Fruit fly (Drosophila melanogaster) whole organism, embryonic: Measurements from ENCODE around the gene CG7309.

Source experiments
- B-H2 ChIP-seq: fragments of 200-800 bp; sonication (Bioruptor generic); optimal IDR thresholded peaks from 2 replicates; lab custom pipeline; 2018; ENCODE audit warnings: missing biosample characterization, mild to moderate bottlenecking, missing genetic modification characterization
- CG10274 ChIP-seq: fragments of 200-800 bp; sonication (Bioruptor generic); optimal IDR thresholded peaks from 3 replicates; lab custom pipeline; 2017; ENCODE audit warnings: missing biosample characterization, mild to moderate bottlenecking, missing genetic modification characterization
- CG10366 ChIP-seq: fragments of 200-800 bp; sonication (Bioruptor generic); IDR thresholded peaks from 2 replicates; pipeline ENCODE4 v1.3.6; 2022; ENCODE audit warnings: missing biosample characterization, missing genetic modification characterization
- CG10565 ChIP-seq: fragments of 200-800 bp; sonication (Bioruptor generic); optimal IDR thresholded peaks from 3 replicates; lab custom pipeline; 2016; ENCODE audit warnings: missing biosample characterization, mild to moderate bottlenecking, missing genetic modification characterization
- CG11504 ChIP-seq: fragments of 200-800 bp; sonication (Bioruptor generic); optimal IDR thresholded peaks from 3 replicates; lab custom pipeline; 2019; ENCODE audit warnings: missing biosample characterization, mild to moderate bottlenecking, missing genetic modification characterization, moderate library complexity
- CG1233 ChIP-seq: fragments of 200-800 bp; sonication (Bioruptor generic); optimal IDR thresholded peaks from 4 replicates; lab custom pipeline; 2018; ENCODE audit warnings: missing biosample characterization, mild to moderate bottlenecking, missing genetic modification characterization
- CG13424 ChIP-seq: fragments of 200-800 bp; sonication (Bioruptor generic); optimal IDR thresholded peaks from 2 replicates; lab custom pipeline; 2019; ENCODE audit warnings: missing biosample characterization, mild to moderate bottlenecking, missing genetic modification characterization, moderate library complexity
- CG1602 ChIP-seq: fragments of 200-800 bp; sonication (Bioruptor generic); optimal IDR thresholded peaks from 3 replicates; lab custom pipeline; 2016; ENCODE audit warnings: missing biosample characterization, missing genetic modification characterization
- CG16813 ChIP-seq: fragments of 200-800 bp; sonication (Bioruptor generic); IDR thresholded peaks from 3 replicates; pipeline ENCODE4 v1.3.6; 2022; ENCODE audit warnings: missing biosample characterization, missing genetic modification characterization; ENCODE audit not compliant: partially characterized antibody
- CG17829 ChIP-seq: fragments of 200-800 bp; optimal IDR thresholded peaks from 2 replicates; lab custom pipeline; 2019; ENCODE audit warnings: missing biosample characterization, mild to moderate bottlenecking, missing genetic modification characterization, moderate library complexity
- CG30403 ChIP-seq: fragments of 200-800 bp; sonication (Bioruptor generic); optimal IDR thresholded peaks from 3 replicates; lab custom pipeline; 2016; ENCODE audit warnings: missing biosample characterization, missing genetic modification characterization
- CG3065 ChIP-seq: fragments of 200-800 bp; sonication (Bioruptor generic); optimal IDR thresholded peaks from 2 replicates; lab custom pipeline; 2016; ENCODE audit warnings: missing biosample characterization, missing genetic modification characterization
- CG32767 ChIP-seq: fragments of 200-800 bp; sonication (Bioruptor generic); IDR thresholded peaks from 2 replicates; pipeline ENCODE4 v1.3.6; 2022; ENCODE audit warnings: missing biosample characterization, missing genetic modification characterization
- CG42726 ChIP-seq: fragments of 200-800 bp; sonication (Bioruptor generic); IDR thresholded peaks from 2 replicates; pipeline ENCODE4 v1.3.6; 2022; ENCODE audit warnings: missing biosample characterization, missing genetic modification characterization; ENCODE audit not compliant: partially characterized antibody
- CG4282 ChIP-seq: fragments of 200-800 bp; sonication (Bioruptor generic); optimal IDR thresholded peaks from 2 replicates; lab custom pipeline; 2016; ENCODE audit warnings: missing biosample characterization, missing genetic modification characterization
- CG9437 ChIP-seq: fragments of 200-800 bp; sonication (Bioruptor generic); optimal IDR thresholded peaks from 2 replicates; lab custom pipeline; 2018; ENCODE audit warnings: missing biosample characterization, mild to moderate bottlenecking, missing genetic modification characterization
- CG9727 ChIP-seq: fragments of 200-800 bp; sonication (Bioruptor generic); optimal IDR thresholded peaks from 3 replicates; lab custom pipeline; 2017; ENCODE audit warnings: missing biosample characterization, mild to moderate bottlenecking, missing genetic modification characterization
- CG9797 ChIP-seq: fragments of 200-800 bp; sonication (Bioruptor generic); optimal IDR thresholded peaks from 3 replicates; lab custom pipeline; 2018; ENCODE audit warnings: missing biosample characterization, mild to moderate bottlenecking, missing genetic modification characterization
- CG9876 ChIP-seq: fragments of 200-800 bp; sonication (Bioruptor generic); optimal IDR thresholded peaks from 2 replicates; lab custom pipeline; 2016; ENCODE audit warnings: missing biosample characterization, missing genetic modification characterization
- D19A ChIP-seq: fragments of 200-800 bp; optimal IDR thresholded peaks from 3 replicates; lab custom pipeline; 2019; ENCODE audit warnings: missing biosample characterization, mild to moderate bottlenecking, missing genetic modification characterization, moderate library complexity
- Dp ChIP-seq: fragments of 200-800 bp; sonication (Bioruptor generic); optimal IDR thresholded peaks from 2 replicates; lab custom pipeline; 2018; ENCODE audit warnings: missing biosample characterization, mild to moderate bottlenecking, missing genetic modification characterization, moderate library complexity
- ERR ChIP-seq: fragments of 200-800 bp; sonication (Bioruptor generic); optimal IDR thresholded peaks from 2 replicates; lab custom pipeline; 2016; ENCODE audit warnings: missing biosample characterization, missing genetic modification characterization
- Fer3 ChIP-seq: fragments of 200-800 bp; sonication (Bioruptor generic); optimal IDR thresholded peaks from 2 replicates; lab custom pipeline; 2018; ENCODE audit warnings: missing biosample characterization, mild to moderate bottlenecking, missing genetic modification characterization, moderate library complexity
- Kr ChIP-seq: fragments of 200-800 bp; sonication (Bioruptor generic); optimal IDR thresholded peaks from 2 replicates; lab custom pipeline; 2017; ENCODE audit warnings: missing biosample characterization, mild to moderate bottlenecking, missing genetic modification characterization
- Nf-YB ChIP-seq: fragments of 200-800 bp; sonication (Bioruptor generic); optimal IDR thresholded peaks from 3 replicates; lab custom pipeline; 2019; ENCODE audit warnings: missing biosample characterization, mild to moderate bottlenecking, missing genetic modification characterization, moderate library complexity
- Oaz ChIP-seq: fragments of 200-800 bp; sonication (Bioruptor generic); IDR thresholded peaks from 2 replicates; pipeline ENCODE4 v1.3.6; 2022; ENCODE audit warnings: missing biosample characterization, missing genetic modification characterization
- Spps ChIP-seq: fragments of 200-800 bp; sonication (Bioruptor generic); optimal IDR thresholded peaks from 2 replicates; lab custom pipeline; 2018; ENCODE audit warnings: missing biosample characterization, mild to moderate bottlenecking, missing genetic modification characterization
- Usf ChIP-seq: fragments of 200-800 bp; sonication (Bioruptor generic); optimal IDR thresholded peaks from 2 replicates; lab custom pipeline; 2017; ENCODE audit warnings: missing genotype, missing biosample characterization, missing genetic modification characterization
- aop ChIP-seq: fragments of 200-800 bp; sonication (Bioruptor generic); IDR thresholded peaks from 2 replicates; pipeline ENCODE4 v1.3.6; 2022; ENCODE audit warnings: missing biosample characterization, missing genetic modification characterization
- dati ChIP-seq: fragments of 200-800 bp; sonication (Bioruptor generic); IDR thresholded peaks from 2 replicates; pipeline ENCODE4 v1.3.6; 2022; ENCODE audit warnings: missing biosample characterization, missing genetic modification characterization
- dimm ChIP-seq: fragments of 200-800 bp; sonication (Bioruptor generic); IDR thresholded peaks from 2 replicates; pipeline ENCODE4 v1.3.6; 2022; ENCODE audit warnings: missing biosample characterization, missing genetic modification characterization
- emc ChIP-seq: fragments of 200-800 bp; sonication (Bioruptor generic); optimal IDR thresholded peaks from 2 replicates; lab custom pipeline; 2016; ENCODE audit warnings: missing biosample characterization, missing genetic modification characterization
- gcm2 ChIP-seq: fragments of 200-800 bp; sonication (Bioruptor generic); optimal IDR thresholded peaks from 2 replicates; lab custom pipeline; 2016; ENCODE audit warnings: missing biosample characterization, missing genetic modification characterization
- knrl ChIP-seq: fragments of 200-800 bp; sonication (Bioruptor generic); IDR thresholded peaks from 3 replicates; pipeline ENCODE4 v1.3.6; 2022; ENCODE audit warnings: missing biosample characterization, missing genetic modification characterization; ENCODE audit not compliant: partially characterized antibody
- lab ChIP-seq: fragments of 200-800 bp; sonication (Bioruptor generic); optimal IDR thresholded peaks from 3 replicates; lab custom pipeline; 2017; ENCODE audit warnings: missing biosample characterization, missing genetic modification characterization, mild to moderate bottlenecking, moderate library complexity, missing genetic modification reagents
- org-1 ChIP-seq: fragments of 200-800 bp; sonication (Bioruptor generic); optimal IDR thresholded peaks from 2 replicates; lab custom pipeline; 2017; ENCODE audit warnings: missing biosample characterization, missing genetic modification characterization
- pita ChIP-seq: fragments of 200-800 bp; sonication (Bioruptor generic); optimal IDR thresholded peaks from 2 replicates; lab custom pipeline; 2017; ENCODE audit warnings: missing biosample characterization, mild to moderate bottlenecking, missing genetic modification characterization
- prd ChIP-seq, 3 experiments: fragments of >200 bp in 2 of 3; fragments of 200-800 bp in 1 of 3; sonication (Bioruptor generic) in 1 of 3; optimal IDR thresholded peaks in 2 of 3; IDR thresholded peaks in 1 of 3; 2 replicates in 2 of 3; 3 replicates in 1 of 3; pipeline versions ENCODE4 v1.3.6 to Lab custom; 2017 to 2022; ENCODE audit warnings: missing biosample characterization in 1 of 3, missing genetic modification characterization in 1 of 3
- ranshi ChIP-seq: fragments of 200-800 bp; sonication (Bioruptor generic); IDR thresholded peaks from 2 replicates; pipeline ENCODE4 v1.3.6; 2022; ENCODE audit warnings: missing biosample characterization, missing genetic modification characterization
- salm ChIP-seq: fragments of 200-800 bp; sonication (Bioruptor generic); optimal IDR thresholded peaks from 2 replicates; lab custom pipeline; 2018; ENCODE audit warnings: missing biosample characterization, mild to moderate bottlenecking, missing genetic modification characterization
- sens-2 ChIP-seq: fragments of 200-800 bp; sonication (Bioruptor generic); IDR thresholded peaks from 2 replicates; pipeline ENCODE4 v1.3.6; 2022; ENCODE audit warnings: missing biosample characterization, missing genetic modification characterization
- slbo ChIP-seq: fragments of 200-800 bp; sonication (Bioruptor generic); IDR thresholded peaks from 2 replicates; pipeline ENCODE4 v1.3.6; 2022; ENCODE audit warnings: missing biosample characterization, missing genetic modification characterization
- sr ChIP-seq: fragments of 200-800 bp; sonication (Bioruptor generic); IDR thresholded peaks from 3 replicates; pipeline ENCODE4 v1.3.6; 2022; ENCODE audit warnings: missing biosample characterization, missing genetic modification characterization
- tup ChIP-seq: fragments of 200-800 bp; sonication (Bioruptor generic); optimal IDR thresholded peaks from 2 replicates; lab custom pipeline; 2016; ENCODE audit warnings: missing biosample characterization, mild to moderate bottlenecking, missing genetic modification characterization, moderate library complexity
- wek ChIP-seq: fragments of 200-800 bp; sonication (Bioruptor generic); optimal IDR thresholded peaks from 3 replicates; lab custom pipeline; 2018; ENCODE audit warnings: missing biosample characterization, mild to moderate bottlenecking, missing genetic modification characterization, moderate library complexity

Gene CG7309

DNA sequence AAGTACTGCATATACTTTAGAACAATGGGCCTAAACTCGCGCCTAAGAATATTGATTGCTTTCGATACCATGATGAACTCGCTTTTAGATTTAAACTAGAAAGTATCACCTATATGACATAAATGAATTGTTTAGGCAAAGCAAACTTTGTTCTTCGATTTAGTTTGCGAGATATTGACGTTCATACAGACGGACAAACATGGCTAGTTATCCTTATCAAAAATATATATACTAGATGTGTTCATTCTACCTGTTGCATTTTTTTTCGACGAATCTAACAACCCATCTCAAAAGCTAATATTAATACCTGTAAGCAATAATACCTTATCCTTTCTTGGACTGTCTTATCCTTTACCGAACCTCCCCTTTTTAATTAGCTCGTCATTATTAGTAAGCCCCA, 7.0 kb downstream of the CG7309 start, which contains the start of gene CG14070:
Gene CG14070 (minus strand): TSS at position 101 of the 400 bp plus-strand sequence.
- TF ChIP-seq CG1233 (GFP tag; lab: Kevin White, UChicago) (no peak), emc (no peak), prd (optimal IDR thresholded peaks at IDR 0.05; lab: Kevin White, UChicago) (no peak), prd (GFP tag; IDR thresholded peaks at IDR 0.05; lab: Robert Waterston, UW) (no peak), Dp (GFP tag; lab: Kevin White, UChicago) (no peak), CG10274 (GFP tag; lab: Kevin White, UChicago) (no peak), CG9876 (GFP tag; lab: Kevin White, UChicago) (no peak), CG32767 (no peak), CG9437 (GFP tag; lab: Kevin White, UChicago) (no peak), Kr (no peak), knrl (GFP tag; lab: Robert Waterston, UW) (no peak), lab (GFP tag; lab: Kevin White, UChicago) (no peak), aop (GFP tag; lab: Robert Waterston, UW) (no peak), sr (GFP tag; lab: Robert Waterston, UW) (no peak), ERR (GFP tag; lab: Kevin White, UChicago) (no peak)

DNA sequence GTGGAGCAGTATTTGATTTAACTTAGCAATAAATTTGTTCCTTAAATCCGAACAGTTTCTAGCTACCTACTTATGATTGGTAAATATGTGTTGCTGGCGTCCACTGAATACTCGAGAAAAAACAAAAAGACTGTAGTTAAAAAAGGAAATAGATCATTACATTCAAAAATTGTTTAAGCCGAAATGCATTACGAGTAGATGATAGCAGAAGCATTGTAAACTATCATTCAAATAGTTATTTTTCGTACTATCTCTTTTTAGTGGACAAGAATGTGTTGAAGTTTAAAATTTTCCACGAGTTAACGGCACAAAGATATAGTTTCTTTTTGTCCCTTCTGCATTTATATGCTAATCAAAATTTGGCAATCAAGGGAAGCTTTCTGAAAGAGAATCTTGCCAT, 19.9 kb downstream of the CG7309 start, which contains the start of gene CG14071:
Gene CG14071 (minus strand): TSS at position 101 of the 400 bp plus-strand sequence.
- no peak for TF ChIP-seq CG10274 (GFP tag; lab: Kevin White, UChicago)
- no peak for TF ChIP-seq CG1602 (GFP tag; lab: Kevin White, UChicago)
- TF ChIP-seq B-H2 = no peak
- TF ChIP-seq CG9727 (GFP tag; lab: Kevin White, UChicago) = no peak
- no peak for TF ChIP-seq Nf-YB (GFP tag; lab: Kevin White, UChicago)
- TF ChIP-seq Usf = no peak
- TF ChIP-seq wek (GFP tag; lab: Kevin White, UChicago) = no peak
- no peak for TF ChIP-seq sens-2 (GFP tag; lab: Robert Waterston, UW)
- no peak for TF ChIP-seq CG13424 (tag; lab: Kevin White, UChicago)
- no peak for TF ChIP-seq gcm2 (GFP tag; lab: Kevin White, UChicago)
- no peak for TF ChIP-seq ranshi (GFP tag; lab: Robert Waterston, UW)
- TF ChIP-seq pita (GFP tag; lab: Kevin White, UChicago) = no peak
- TF ChIP-seq slbo = no peak
- TF ChIP-seq Fer3 (tag; lab: Kevin White, UChicago) = no peak
- no peak for TF ChIP-seq dati (GFP tag; lab: Robert Waterston, UW)
- TF ChIP-seq CG10366 (GFP tag; lab: Robert Waterston, UW) = no peak

DNA sequence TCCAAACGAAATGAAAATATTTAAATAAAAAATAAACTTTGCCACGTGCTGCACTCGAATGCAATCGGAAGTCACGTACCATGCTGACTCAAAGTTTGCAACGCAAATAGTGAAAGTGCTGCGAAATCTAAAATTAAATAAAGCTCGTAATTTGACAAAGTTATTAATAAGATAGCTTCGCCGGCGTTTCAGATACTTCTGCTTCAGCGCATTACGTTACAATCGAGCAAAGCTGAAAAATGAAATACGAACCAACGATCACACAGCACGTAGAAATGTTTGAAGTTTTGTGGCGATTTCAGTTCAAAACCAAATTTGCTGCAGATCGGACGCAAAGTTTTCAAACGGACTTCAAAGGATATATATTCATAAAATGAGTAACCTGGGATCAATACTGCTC, 38.8 kb downstream of the CG7309 start, which contains the start of gene CG12517:
Gene CG12517 (plus strand): TSS at position 301 of the 400 bp plus-strand sequence.
- TF ChIP-seq CG9797 (GFP tag; lab: Kevin White, UChicago) = no peak
- TF ChIP-seq CG42726 (GFP tag; lab: Robert Waterston, UW) = no peak
- TF ChIP-seq CG3065 = no peak
- TF ChIP-seq dimm (GFP tag; lab: Robert Waterston, UW) = no peak
- no peak for TF ChIP-seq CG10565 (GFP tag; lab: Kevin White, UChicago)
- no peak for TF ChIP-seq CG16813 (GFP tag; lab: Robert Waterston, UW)
- no peak for TF ChIP-seq CG30403 (GFP tag; lab: Kevin White, UChicago)
- no peak for TF ChIP-seq tup (GFP tag; lab: Kevin White, UChicago)
- no peak for TF ChIP-seq CG4282
- no peak for TF ChIP-seq aop (GFP tag; lab: Robert Waterston, UW)
- TF ChIP-seq org-1 (GFP tag; lab: Kevin White, UChicago) = no peak
- no peak for TF ChIP-seq Spps (tag; lab: Kevin White, UChicago)
- TF ChIP-seq Oaz (GFP tag; lab: Robert Waterston, UW) = no peak
- TF ChIP-seq CG17829 (tag; lab: Kevin White, UChicago) = no peak
- no peak for TF ChIP-seq CG11504 (tag; lab: Kevin White, UChicago)
- TF ChIP-seq D19A = no peak
- no peak for TF ChIP-seq salm
